Worm (Caenorhabditis elegans): Measurements from ENCODE around the gene idpp-4.

idpp-4 gene

ce11 chrII:10373536-10374169 is 52.4 kb downstream of the idpp-4 start:
- no peak for TF ChIP-seq dpl-1 (GFP tag; optimal IDR thresholded peaks at IDR 0.05)
- peak; percentile 30 for TF ChIP-seq mep-1 (tag; optimal IDR thresholded peaks at IDR 0.05)
- TF ChIP-seq aha-1 (tag): peak; percentile 79
- no peak for TF ChIP-seq gei-8 (GFP tag; optimal IDR thresholded peaks at IDR 0.05)
- no peak for TF ChIP-seq nhr-102 (tag; optimal IDR thresholded peaks at IDR 0.05)
- TF ChIP-seq daf-16 (GFP tag; optimal IDR thresholded peaks at IDR 0.05): no peak
- TF ChIP-seq daf-16 (tag; optimal IDR thresholded peaks at IDR 0.05): no peak
- no peak for TF ChIP-seq set-16 (GFP tag; IDR thresholded peaks at IDR 0.05)
- TF ChIP-seq mxl-3 (GFP tag; optimal IDR thresholded peaks at IDR 0.05): no peak
- TF ChIP-seq rbr-2 (tag; optimal IDR thresholded peaks at IDR 0.05): peak; percentile 7
- TF ChIP-seq spr-1 (tag; optimal IDR thresholded peaks at IDR 0.05): no peak
- no peak for TF ChIP-seq ctbp-1 (GFP tag; IDR thresholded peaks at IDR 0.05)

Data from whole organism, L4 larva.